Fruit fly (Drosophila melanogaster) whole organism, prepupa: ENCODE results near the gene Grp170.

Source experiments
- Blimp-1 ChIP-seq: fragments of 200-800 bp; sonication (Bioruptor generic); optimal IDR thresholded peaks from 3 replicates; lab custom pipeline; 2017; ENCODE audit warnings: missing biosample characterization, missing genetic modification characterization, mild to moderate bottlenecking, moderate library complexity, missing genetic modification reagents
- CG10631 ChIP-seq: fragments of 200-800 bp; sonication (Bioruptor generic); optimal IDR thresholded peaks from 2 replicates; lab custom pipeline; 2016; ENCODE audit warnings: missing biosample characterization, missing genetic modification characterization
- CG10669 ChIP-seq: fragments of 200-800 bp; sonication (Bioruptor generic); optimal IDR thresholded peaks from 3 replicates; lab custom pipeline; 2018; ENCODE audit warnings: missing biosample characterization, mild to moderate bottlenecking, missing genetic modification characterization, moderate library complexity
- CG11294 ChIP-seq: fragments of 200-800 bp; sonication (Bioruptor generic); IDR thresholded peaks from 2 replicates; pipeline ENCODE4 v1.3.6; 2022; ENCODE audit warnings: missing biosample characterization, missing genetic modification characterization
- CG11762 ChIP-seq: fragments of 200-800 bp; sonication (Bioruptor generic); optimal IDR thresholded peaks from 3 replicates; lab custom pipeline; 2016; ENCODE audit warnings: missing biosample characterization, missing genetic modification characterization; ENCODE audit not compliant: insufficient read depth
- CG11902 ChIP-seq: fragments of 200-800 bp; sonication (Bioruptor generic); optimal IDR thresholded peaks from 3 replicates; lab custom pipeline; 2016; ENCODE audit warnings: missing biosample characterization, missing genetic modification characterization
- CG15336 ChIP-seq: fragments of 200-800 bp; sonication (Bioruptor generic); IDR thresholded peaks from 2 replicates; pipeline ENCODE4 v1.3.6; 2022; ENCODE audit warnings: missing biosample characterization, missing genetic modification characterization
- CG16779 ChIP-seq: fragments of 200-800 bp; sonication (Bioruptor generic); optimal IDR thresholded peaks from 3 replicates; lab custom pipeline; 2017; ENCODE audit warnings: missing biosample characterization, mild to moderate bottlenecking, missing genetic modification characterization
- CG3032 ChIP-seq: fragments of 200-800 bp; optimal IDR thresholded peaks from 2 replicates; lab custom pipeline; 2019; ENCODE audit warnings: missing biosample characterization, mild to moderate bottlenecking, missing genetic modification characterization, moderate library complexity
- CG34406 ChIP-seq: fragments of 200-800 bp; sonication (Bioruptor generic); optimal IDR thresholded peaks from 3 replicates; lab custom pipeline; 2016; ENCODE audit warnings: missing biosample characterization, missing genetic modification characterization
- CG3919 ChIP-seq: fragments of 200-800 bp; sonication (Bioruptor generic); optimal IDR thresholded peaks from 3 replicates; lab custom pipeline; 2016; ENCODE audit warnings: missing biosample characterization, missing genetic modification characterization
- CG4318 ChIP-seq: fragments of 200-800 bp; sonication (Bioruptor generic); optimal IDR thresholded peaks from 3 replicates; lab custom pipeline; 2017; ENCODE audit warnings: missing biosample characterization, mild to moderate bottlenecking, missing genetic modification characterization
- CG6163 ChIP-seq: fragments of 200-800 bp; sonication (Bioruptor generic); IDR thresholded peaks from 3 replicates; pipeline ENCODE4 v1.3.6; 2022; ENCODE audit warnings: missing biosample characterization, missing genetic modification characterization
- CG6276 ChIP-seq: fragments of 200-800 bp; sonication (Bioruptor generic); optimal IDR thresholded peaks from 2 replicates; lab custom pipeline; 2017; ENCODE audit warnings: missing biosample characterization, mild to moderate bottlenecking, missing genetic modification characterization
- CG6792 ChIP-seq: fragments of 200-800 bp; sonication (Bioruptor generic); optimal IDR thresholded peaks from 3 replicates; lab custom pipeline; 2016; ENCODE audit warnings: missing biosample characterization, missing genetic modification characterization
- CG6854 ChIP-seq: fragments of 200-800 bp; sonication (Bioruptor generic); optimal IDR thresholded peaks from 2 replicates; lab custom pipeline; 2017; ENCODE audit warnings: missing biosample characterization, mild to moderate bottlenecking, missing genetic modification characterization
- CG7368 ChIP-seq: fragments of 200-800 bp; sonication (Bioruptor generic); optimal IDR thresholded peaks from 3 replicates; lab custom pipeline; 2016; ENCODE audit warnings: missing biosample characterization, missing genetic modification characterization
- CG8119 ChIP-seq: fragments of 200-800 bp; sonication (Bioruptor generic); IDR thresholded peaks from 3 replicates; pipeline ENCODE4 v1.3.6; 2022; ENCODE audit warnings: missing biosample characterization, missing genetic modification characterization
- CG8319 ChIP-seq: fragments of 200-800 bp; sonication (Bioruptor generic); optimal IDR thresholded peaks from 3 replicates; lab custom pipeline; 2016; ENCODE audit warnings: missing biosample characterization, missing genetic modification characterization
- CG9139 ChIP-seq: fragments of 200-800 bp; sonication (Bioruptor generic); optimal IDR thresholded peaks from 3 replicates; lab custom pipeline; 2017; ENCODE audit warnings: missing biosample characterization, mild to moderate bottlenecking, missing genetic modification characterization
- Eip75B ChIP-seq: fragments of 200-800 bp; sonication (Bioruptor generic); optimal IDR thresholded peaks from 3 replicates; lab custom pipeline; 2016; ENCODE audit warnings: missing biosample characterization, missing genetic modification characterization
- Eip93F ChIP-seq: fragments of 200-800 bp; sonication (Bioruptor generic); optimal IDR thresholded peaks from 2 replicates; lab custom pipeline; 2016; ENCODE audit warnings: missing biosample characterization, mild to moderate bottlenecking, missing genetic modification characterization
- Ets96B ChIP-seq: fragments of 200-800 bp; optimal IDR thresholded peaks from 2 replicates; lab custom pipeline; 2019; ENCODE audit warnings: missing biosample characterization, mild to moderate bottlenecking, missing genetic modification characterization, moderate library complexity
- Hr4 ChIP-seq: fragments of 200-800 bp; sonication (Bioruptor generic); optimal IDR thresholded peaks from 3 replicates; lab custom pipeline; 2016; ENCODE audit warnings: missing biosample characterization, missing genetic modification characterization
- Smox ChIP-seq: fragments of 200-800 bp; sonication (Bioruptor generic); optimal IDR thresholded peaks from 3 replicates; lab custom pipeline; 2016; ENCODE audit warnings: missing biosample characterization, missing genetic modification characterization
- Sox102F ChIP-seq: fragments of 200-800 bp; sonication (Bioruptor generic); optimal IDR thresholded peaks from 2 replicates; lab custom pipeline; 2016; ENCODE audit warnings: missing biosample characterization, mild to moderate bottlenecking, missing genetic modification characterization
- Sox14 ChIP-seq: fragments of 200-800 bp; sonication (Bioruptor generic); optimal IDR thresholded peaks from 3 replicates; lab custom pipeline; 2016; ENCODE audit warnings: missing biosample characterization, missing genetic modification characterization
- Sox15 ChIP-seq: fragments of 200-800 bp; sonication (Bioruptor generic); optimal IDR thresholded peaks from 3 replicates; lab custom pipeline; 2016; ENCODE audit warnings: missing biosample characterization, missing genetic modification characterization
- acj6 ChIP-seq: fragments of 200-800 bp; sonication (Bioruptor generic); optimal IDR thresholded peaks from 3 replicates; lab custom pipeline; 2016; ENCODE audit warnings: missing biosample characterization, missing genetic modification characterization
- dsx ChIP-seq: fragments of 200-800 bp; optimal IDR thresholded peaks from 3 replicates; lab custom pipeline; 2019; ENCODE audit warnings: missing biosample characterization, mild to moderate bottlenecking, missing genetic modification characterization, moderate library complexity; ENCODE audit not compliant: poor library complexity, severe bottlenecking
- eg ChIP-seq: fragments of 200-800 bp; sonication (Bioruptor generic); IDR thresholded peaks from 3 replicates; pipeline ENCODE4 v1.3.6; 2022; ENCODE audit warnings: missing biosample characterization, missing genetic modification characterization
- fd59A ChIP-seq: fragments of 200-800 bp; sonication (Bioruptor generic); optimal IDR thresholded peaks from 2 replicates; lab custom pipeline; 2017; ENCODE audit warnings: missing biosample characterization, mild to moderate bottlenecking, missing genetic modification characterization, missing genetic modification reagents
- fd85E ChIP-seq: fragments of 200-800 bp; sonication (Bioruptor generic); optimal IDR thresholded peaks from 3 replicates; lab custom pipeline; 2016; ENCODE audit warnings: missing biosample characterization, missing genetic modification characterization
- fkh ChIP-seq: fragments of 200-800 bp; sonication (Bioruptor generic); optimal IDR thresholded peaks from 3 replicates; lab custom pipeline; 2017; ENCODE audit warnings: missing biosample characterization, mild to moderate bottlenecking, missing genetic modification characterization, moderate library complexity
- lz ChIP-seq: fragments of 200-800 bp; sonication (Bioruptor generic); optimal IDR thresholded peaks from 3 replicates; lab custom pipeline; 2016; ENCODE audit warnings: missing biosample characterization, missing genetic modification characterization
- pdm3 ChIP-seq: fragments of 200-800 bp; sonication (Bioruptor generic); optimal IDR thresholded peaks from 3 replicates; lab custom pipeline; 2016; ENCODE audit warnings: missing biosample characterization, missing genetic modification characterization
- salr ChIP-seq, 2 experiments: fragments of 200-800 bp; sonication (Bioruptor generic); optimal IDR thresholded peaks; 3 replicates each; lab custom pipeline; 2016 to 2018; ENCODE audit warnings: missing biosample characterization in 2 of 2, missing genetic modification characterization in 2 of 2, mild to moderate bottlenecking in 1 of 2
- spab ChIP-seq: fragments of 200-800 bp; sonication (Bioruptor generic); optimal IDR thresholded peaks from 2 replicates; lab custom pipeline; 2017; ENCODE audit warnings: missing biosample characterization, mild to moderate bottlenecking, missing genetic modification characterization, missing genetic modification reagents
- ss ChIP-seq, 2 experiments: fragments of 200-800 bp; sonication (Bioruptor generic); optimal IDR thresholded peaks; 2 replicates in 1 of 2; 3 replicates in 1 of 2; lab custom pipeline; 2017 to 2018; ENCODE audit warnings: mild to moderate bottlenecking in 2 of 2, missing biosample characterization in 2 of 2, missing genetic modification characterization in 2 of 2, moderate library complexity in 1 of 2
- vri ChIP-seq: fragments of 200-800 bp; sonication (Bioruptor generic); optimal IDR thresholded peaks from 3 replicates; lab custom pipeline; 2016; ENCODE audit warnings: missing biosample characterization, mild to moderate bottlenecking, missing genetic modification characterization

The Grp170 gene

DNA sequence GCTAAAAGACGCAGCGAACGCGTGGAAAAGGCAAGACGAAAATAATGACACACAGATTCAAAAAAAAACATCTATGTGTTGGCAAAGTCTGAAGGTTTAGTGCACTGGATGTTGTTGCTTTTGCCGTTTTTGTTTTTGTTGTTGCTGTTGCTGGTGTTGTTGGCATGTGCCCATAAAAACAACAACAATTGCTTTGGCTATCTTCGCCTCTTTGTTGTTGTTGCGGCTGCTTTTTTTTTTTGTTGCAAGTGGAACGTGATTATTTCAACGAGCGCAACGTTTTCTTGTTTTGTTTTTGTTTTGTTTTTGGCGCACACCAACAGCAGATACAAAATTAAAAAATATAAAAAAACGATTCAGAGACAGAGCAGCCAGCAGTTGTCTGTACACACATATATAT is 14.3 kb upstream of the Grp170 start (continued):
- TF ChIP-seq spab (peak; percentile 87), Ets96B (peak; percentile 61), salr (GFP tag; optimal IDR thresholded peaks at IDR 0.05; lab: Kevin White, UChicago) (peak; percentile 73 to 85), ss (GFP tag; optimal IDR thresholded peaks at IDR 0.05; lab: Kevin White, UChicago) (peak; percentile 98 to 99), CG6163 (GFP tag; lab: Robert Waterston, UW) (peak; percentile 94), Sox14 (peak; percentile 29), Sox102F (GFP tag; lab: Kevin White, UChicago) (no peak), CG11294 (GFP tag; lab: Robert Waterston, UW) (peak; percentile 52; the same call in 1 of the 2 replicates), acj6 (GFP tag; lab: Kevin White, UChicago) (peak; percentile 16), vri (peak; percentile 4), CG3919 (GFP tag; lab: Kevin White, UChicago) (peak; percentile 39), CG4318 (no peak), pdm3 (GFP tag; lab: Kevin White, UChicago) (peak; percentile 56), Eip75B (GFP tag; lab: Kevin White, UChicago) (peak; percentile 67), fd85E (GFP tag; lab: Kevin White, UChicago) (peak; percentile 33), CG7368 (GFP tag; lab: Kevin White, UChicago) (peak; percentile 60), CG16779 (tag; lab: Kevin White, UChicago) (peak; percentile 94), CG10631 (GFP tag; lab: Kevin White, UChicago) (peak; percentile 48), Sox15 (GFP tag; lab: Kevin White, UChicago) (no peak), CG11762 (peak; percentile 57), CG10669 (GFP tag; lab: Kevin White, UChicago) (peak; percentile 80), CG6792 (no peak), CG15336 (peak; percentile 91), CG34406 (GFP tag; lab: Kevin White, UChicago) (peak; percentile 46), CG11902 (no peak), CG9139 (GFP tag; lab: Kevin White, UChicago) (peak; percentile 96)
- TF ChIP-seq, all 60 proteins: peak for 41

DNA sequence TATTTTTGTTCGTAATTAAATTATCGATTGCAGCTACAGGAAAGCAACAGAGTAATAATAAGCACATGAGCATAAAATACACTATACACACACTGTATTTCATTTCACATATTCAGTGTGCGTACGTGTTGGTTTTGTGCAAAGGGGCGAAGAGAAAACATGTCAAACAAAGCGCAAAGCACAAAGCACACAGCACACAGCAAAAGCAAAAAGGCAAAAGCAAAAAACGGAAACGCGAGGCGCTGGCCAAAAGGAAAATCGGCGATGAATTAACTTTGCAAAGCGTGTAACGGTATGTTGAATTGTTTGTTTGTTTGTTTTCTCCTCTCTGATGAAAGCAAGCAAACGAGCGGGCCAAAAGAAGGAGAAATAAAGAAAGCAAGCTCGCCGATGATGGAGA is 13.5 kb upstream of the Grp170 start:
- peak; percentile 35 for TF ChIP-seq fkh (GFP tag; lab: Kevin White, UChicago)
- TF ChIP-seq CG10631 (GFP tag; lab: Kevin White, UChicago), result no peak
- peak; percentile 9 for TF ChIP-seq Blimp-1 (GFP tag; lab: Kevin White, UChicago)
- no peak for TF ChIP-seq Ets96B
- TF ChIP-seq eg (GFP tag; lab: Robert Waterston, UW), result peak; percentile 50; the same call in 1 of the 3 replicates
- TF ChIP-seq lz (GFP tag; lab: Kevin White, UChicago), result no peak
- TF ChIP-seq CG8119, result no peak; the same call in 2 of the 3 replicates
- peak; percentile 33 for TF ChIP-seq Sox14
- 0 out of 2 replicates have a peak, but pooled peaks have one; percentile 8 for TF ChIP-seq CG15336
- TF ChIP-seq Sox102F (GFP tag; lab: Kevin White, UChicago), result peak; percentile 16
- TF ChIP-seq Sox15 (GFP tag; lab: Kevin White, UChicago), result no peak
- no peak for TF ChIP-seq Smox (GFP tag; lab: Kevin White, UChicago)
- TF ChIP-seq fd59A (GFP tag; lab: Kevin White, UChicago), result no peak
- peak; percentile 33 for TF ChIP-seq dsx (GFP tag; lab: Kevin White, UChicago)
- peak; percentile 47 for TF ChIP-seq CG6854 (GFP tag; lab: Kevin White, UChicago)
- TF ChIP-seq Eip93F (GFP tag; lab: Kevin White, UChicago), result peak; percentile 16
- TF ChIP-seq Hr4 (GFP tag; lab: Kevin White, UChicago), result no peak
- no peak for TF ChIP-seq CG11762
- TF ChIP-seq CG3919 (GFP tag; lab: Kevin White, UChicago), result no peak
- TF ChIP-seq CG6163 (GFP tag; lab: Robert Waterston, UW), result peak; percentile 64; the same call in 2 of the 3 replicates

DNA sequence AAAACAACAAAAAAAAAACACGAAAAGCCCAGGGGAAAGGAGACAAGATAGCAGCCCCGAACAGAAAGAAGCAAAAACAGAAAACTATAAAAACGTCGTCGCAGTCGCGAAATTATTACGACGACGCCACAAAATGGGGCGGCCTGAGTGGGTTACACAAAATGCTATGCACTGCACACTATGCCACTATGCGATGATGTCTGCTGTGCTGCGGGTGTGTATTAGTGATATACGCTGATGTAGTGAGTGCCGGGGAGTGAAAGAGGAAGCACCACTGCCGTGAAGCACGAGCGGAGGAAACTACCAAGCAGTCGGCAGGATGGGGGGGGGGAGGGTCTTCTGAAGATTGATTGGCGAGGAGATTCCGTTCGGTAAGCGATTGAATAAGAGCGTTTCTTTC is 12.1 kb upstream of the Grp170 start:
- TF ChIP-seq CG3032 (tag; lab: Kevin White, UChicago) (no peak), CG8319 (GFP tag; lab: Kevin White, UChicago) (no peak), CG8119 (0 out of 3 replicates have a peak, but pooled peaks have one; percentile 42), CG6163 (GFP tag; lab: Robert Waterston, UW) (peak; percentile 48; the same call in 2 of the 3 replicates), CG6276 (GFP tag; lab: Kevin White, UChicago) (peak; percentile 18), ss (GFP tag; optimal IDR thresholded peaks at IDR 0.05; lab: Kevin White, UChicago) (peak in 1 of 2 experiments; percentile 8), CG15336 (peak; percentile 31; the same call in 1 of the 2 replicates), eg (GFP tag; lab: Robert Waterston, UW) (peak; percentile 52; the same call in 2 of the 3 replicates)
